Fruit fly (Drosophila melanogaster) whole organism, prepupa: ENCODE data around the gene CG43331.

ENCODE experiments used
- CG16779 ChIP-seq: fragments of 200-800 bp; sonication (Bioruptor generic); optimal IDR thresholded peaks from 3 replicates; lab custom pipeline; 2017; ENCODE audit warnings: missing biosample characterization, mild to moderate bottlenecking, missing genetic modification characterization
- CG6808 ChIP-seq: fragments of 200-800 bp; sonication (Bioruptor generic); optimal IDR thresholded peaks from 3 replicates; lab custom pipeline; 2017; ENCODE audit warnings: missing biosample characterization, missing genetic modification characterization, mild to moderate bottlenecking, moderate library complexity, missing genetic modification reagents
- CG8319 ChIP-seq: fragments of 200-800 bp; sonication (Bioruptor generic); optimal IDR thresholded peaks from 3 replicates; lab custom pipeline; 2016; ENCODE audit warnings: missing biosample characterization, missing genetic modification characterization
- CG8632 ChIP-seq: fragments of 200-800 bp; sonication (Bioruptor generic); optimal IDR thresholded peaks from 3 replicates; lab custom pipeline; 2016; ENCODE audit warnings: missing biosample characterization, missing genetic modification characterization
- CG9139 ChIP-seq: fragments of 200-800 bp; sonication (Bioruptor generic); optimal IDR thresholded peaks from 3 replicates; lab custom pipeline; 2017; ENCODE audit warnings: missing biosample characterization, mild to moderate bottlenecking, missing genetic modification characterization
- Eip75B ChIP-seq: fragments of 200-800 bp; sonication (Bioruptor generic); optimal IDR thresholded peaks from 3 replicates; lab custom pipeline; 2016; ENCODE audit warnings: missing biosample characterization, missing genetic modification characterization
- Hr38 ChIP-seq: sonication (Bioruptor generic); optimal IDR thresholded peaks from 2 replicates; lab custom pipeline; 2016; ENCODE audit warnings: missing biosample characterization, missing genetic modification characterization
- Hr39 ChIP-seq: fragments of 200-800 bp; sonication (Bioruptor generic); optimal IDR thresholded peaks from 2 replicates; lab custom pipeline; 2016; ENCODE audit warnings: missing biosample characterization, missing genetic modification characterization
- Smox ChIP-seq: fragments of 200-800 bp; sonication (Bioruptor generic); optimal IDR thresholded peaks from 3 replicates; lab custom pipeline; 2016; ENCODE audit warnings: missing biosample characterization, missing genetic modification characterization
- ss ChIP-seq, 2 experiments: fragments of 200-800 bp; sonication (Bioruptor generic); optimal IDR thresholded peaks; 2 replicates in 1 of 2; 3 replicates in 1 of 2; lab custom pipeline; 2017 to 2018; ENCODE audit warnings: mild to moderate bottlenecking in 2 of 2, missing biosample characterization in 2 of 2, missing genetic modification characterization in 2 of 2, moderate library complexity in 1 of 2

dm6 chr3L:22548137-22548536, 44.5 kb upstream of the CG43331 start, which contains the start of gene CG11404:
- no peak for TF ChIP-seq CG16779
- no peak for TF ChIP-seq CG9139 (GFP tag; lab: Kevin White, UChicago)
- TF ChIP-seq Smox (GFP tag; lab: Kevin White, UChicago): no peak
- TF ChIP-seq CG6808 (GFP tag; lab: Kevin White, UChicago): no peak
- TF ChIP-seq Hr39: no peak
- TF ChIP-seq Hr38 (GFP tag; lab: Kevin White, UChicago): no peak
- TF ChIP-seq Eip75B (GFP tag; lab: Kevin White, UChicago): no peak
- TF ChIP-seq ss (GFP tag; optimal IDR thresholded peaks at IDR 0.05; lab: Kevin White, UChicago): no peak
- no peak for TF ChIP-seq CG8632
- TF ChIP-seq CG8319 (GFP tag; lab: Kevin White, UChicago): no peak
